Fruit fly (Drosophila melanogaster) whole organism, embryonic: Measurements from ENCODE around the gene SPH93.

Source experiments
- ATbp ChIP-seq: fragments of 200-800 bp; sonication (Bioruptor generic); optimal IDR thresholded peaks from 2 replicates; lab custom pipeline; 2017; ENCODE audit warnings: missing biosample characterization, mild to moderate bottlenecking, missing genetic modification characterization, missing genetic modification reagents
- B-H2 ChIP-seq: fragments of 200-800 bp; sonication (Bioruptor generic); optimal IDR thresholded peaks from 2 replicates; lab custom pipeline; 2018; ENCODE audit warnings: missing biosample characterization, mild to moderate bottlenecking, missing genetic modification characterization
- CG10274 ChIP-seq: fragments of 200-800 bp; sonication (Bioruptor generic); optimal IDR thresholded peaks from 3 replicates; lab custom pipeline; 2017; ENCODE audit warnings: missing biosample characterization, mild to moderate bottlenecking, missing genetic modification characterization
- CG10565 ChIP-seq: fragments of 200-800 bp; sonication (Bioruptor generic); optimal IDR thresholded peaks from 3 replicates; lab custom pipeline; 2016; ENCODE audit warnings: missing biosample characterization, mild to moderate bottlenecking, missing genetic modification characterization
- CG11456 ChIP-seq: fragments of 200-800 bp; sonication (Bioruptor generic); IDR thresholded peaks from 3 replicates; pipeline ENCODE4 v1.3.6; 2022; ENCODE audit warnings: missing biosample characterization, missing genetic modification characterization
- CG11560 ChIP-seq: fragments of 200-800 bp; sonication (Bioruptor generic); IDR thresholded peaks from 3 replicates; pipeline ENCODE4 v1.3.6; 2022; ENCODE audit warnings: missing biosample characterization, missing genetic modification characterization
- CG12219 ChIP-seq: fragments of 200-800 bp; sonication (Bioruptor generic); optimal IDR thresholded peaks from 3 replicates; lab custom pipeline; 2018; ENCODE audit warnings: missing biosample characterization, mild to moderate bottlenecking, missing genetic modification characterization
- CG17802 ChIP-seq: fragments of 200-800 bp; sonication (Bioruptor generic); optimal IDR thresholded peaks from 2 replicates; lab custom pipeline; 2018; ENCODE audit warnings: missing biosample characterization, mild to moderate bottlenecking, missing genetic modification characterization, moderate library complexity
- CG18599 ChIP-seq: fragments of 200-800 bp; sonication (Bioruptor generic); optimal IDR thresholded peaks from 3 replicates; lab custom pipeline; 2017; ENCODE audit warnings: missing biosample characterization, missing genetic modification characterization, mild to moderate bottlenecking, moderate library complexity, missing genetic modification reagents
- CG18764 ChIP-seq: fragments of 200-800 bp; sonication (Bioruptor generic); optimal IDR thresholded peaks from 3 replicates; lab custom pipeline; 2016; ENCODE audit warnings: missing biosample characterization, missing genetic modification characterization
- CG32772 ChIP-seq: fragments of 200-800 bp; sonication (Bioruptor generic); IDR thresholded peaks from 2 replicates; pipeline ENCODE4 v1.3.6; 2022; ENCODE audit warnings: missing biosample characterization, missing genetic modification characterization
- CG3281 ChIP-seq: fragments of 200-800 bp; sonication (Bioruptor generic); optimal IDR thresholded peaks from 3 replicates; lab custom pipeline; 2017; ENCODE audit warnings: missing biosample characterization, mild to moderate bottlenecking, missing genetic modification characterization
- CG6272 ChIP-seq: fragments of 200-800 bp; sonication (Bioruptor generic); IDR thresholded peaks from 2 replicates; pipeline ENCODE4 v1.3.6; 2022; ENCODE audit warnings: missing biosample characterization, missing genetic modification characterization
- CG6683 ChIP-seq: fragments of 200-800 bp; sonication (Bioruptor generic); optimal IDR thresholded peaks from 2 replicates; lab custom pipeline; 2017; ENCODE audit warnings: missing biosample characterization, mild to moderate bottlenecking, missing genetic modification characterization, missing genetic modification reagents
- CG8089 ChIP-seq: fragments of 200-800 bp; sonication (Bioruptor generic); optimal IDR thresholded peaks from 3 replicates; lab custom pipeline; 2016; ENCODE audit warnings: missing biosample characterization, missing genetic modification characterization
- CG9817 ChIP-seq: fragments of 200-800 bp; sonication (Bioruptor generic); optimal IDR thresholded peaks from 2 replicates; lab custom pipeline; 2018; ENCODE audit warnings: missing biosample characterization, mild to moderate bottlenecking, missing genetic modification characterization, moderate library complexity
- D19B ChIP-seq: fragments of 200-800 bp; sonication (Bioruptor generic); optimal IDR thresholded peaks from 2 replicates; lab custom pipeline; 2017; ENCODE audit warnings: missing biosample characterization, mild to moderate bottlenecking, missing genetic modification characterization
- Deaf1 ChIP-seq: fragments of 200-800 bp; optimal IDR thresholded peaks from 3 replicates; lab custom pipeline; 2019; ENCODE audit warnings: missing biosample characterization, mild to moderate bottlenecking, missing genetic modification characterization, moderate library complexity
- Dll ChIP-seq: fragments of 200-800 bp; sonication (Bioruptor generic); IDR thresholded peaks from 4 replicates; pipeline ENCODE4 v1.3.6; 2022; ENCODE audit warnings: missing biosample characterization, missing genetic modification characterization; ENCODE audit not compliant: partially characterized antibody
- E2f1 ChIP-seq: fragments of 200-800 bp; sonication (Bioruptor generic); IDR thresholded peaks from 2 replicates; pipeline ENCODE4 v1.3.6; 2022; ENCODE audit warnings: missing biosample characterization, missing genetic modification characterization
- Fer1 ChIP-seq: fragments of 200-800 bp; sonication (Bioruptor generic); optimal IDR thresholded peaks from 2 replicates; lab custom pipeline; 2017; ENCODE audit warnings: missing biosample characterization, mild to moderate bottlenecking, missing genetic modification characterization
- Hr51 ChIP-seq, 2 experiments: fragments of 200-800 bp; sonication (Bioruptor generic); optimal IDR thresholded peaks; 2 replicates in 1 of 2; 3 replicates in 1 of 2; lab custom pipeline; 2016 to 2018; ENCODE audit warnings: missing biosample characterization in 2 of 2, missing genetic modification characterization in 2 of 2, mild to moderate bottlenecking in 1 of 2, moderate library complexity in 1 of 2
- MBD-R2 ChIP-seq: fragments of 200-800 bp; sonication (Bioruptor generic); IDR thresholded peaks from 2 replicates; pipeline ENCODE4 v1.3.6; 2022; ENCODE audit warnings: missing biosample characterization, missing genetic modification characterization
- Six4 ChIP-seq: fragments of 200-800 bp; sonication (Bioruptor generic); optimal IDR thresholded peaks from 2 replicates; lab custom pipeline; 2016; ENCODE audit warnings: missing biosample characterization, missing genetic modification characterization
- Sox102F ChIP-seq: fragments of 200-800 bp; sonication (Bioruptor generic); optimal IDR thresholded peaks from 2 replicates; lab custom pipeline; 2018; ENCODE audit warnings: missing biosample characterization, mild to moderate bottlenecking, missing genetic modification characterization, moderate library complexity
- Vsx1 ChIP-seq: fragments of 200-800 bp; sonication (Bioruptor generic); optimal IDR thresholded peaks from 2 replicates; lab custom pipeline; 2017; ENCODE audit warnings: missing biosample characterization, mild to moderate bottlenecking, missing genetic modification characterization, missing genetic modification reagents
- al ChIP-seq: fragments of 200-800 bp; sonication (Bioruptor generic); IDR thresholded peaks from 2 replicates; pipeline ENCODE4 v1.3.6; 2022; ENCODE audit warnings: missing biosample characterization, missing genetic modification characterization
- amos ChIP-seq: fragments of 200-800 bp; sonication (Bioruptor generic); IDR thresholded peaks from 2 replicates; pipeline ENCODE4 v1.3.6; 2022; ENCODE audit warnings: missing biosample characterization, missing genetic modification characterization; ENCODE audit not compliant: partially characterized antibody
- ase ChIP-seq: fragments of 200-800 bp; sonication (Bioruptor generic); IDR thresholded peaks from 3 replicates; pipeline ENCODE4 v1.3.6; 2022; ENCODE audit warnings: missing biosample characterization, missing genetic modification characterization
- bbx ChIP-seq: fragments of 200-800 bp; sonication (Bioruptor generic); IDR thresholded peaks from 2 replicates; pipeline ENCODE4 v1.3.6; 2022; ENCODE audit warnings: missing biosample characterization, missing genetic modification characterization; ENCODE audit not compliant: partially characterized antibody
- bcd ChIP-seq: fragments of 200-800 bp; sonication (Bioruptor generic); optimal IDR thresholded peaks from 2 replicates; lab custom pipeline; 2017; ENCODE audit warnings: missing biosample characterization, mild to moderate bottlenecking, missing genetic modification characterization
- bowl ChIP-seq: fragments of 200-800 bp; sonication (Bioruptor generic); IDR thresholded peaks from 2 replicates; pipeline ENCODE4 v1.3.6; 2022; ENCODE audit warnings: missing biosample characterization, missing genetic modification characterization
- danr ChIP-seq: fragments of 200-800 bp; sonication (Bioruptor generic); IDR thresholded peaks from 2 replicates; pipeline ENCODE4 v1.3.6; 2022; ENCODE audit warnings: missing biosample characterization, missing genetic modification characterization
- fu2 ChIP-seq: fragments of 200-800 bp; sonication (Bioruptor generic); optimal IDR thresholded peaks from 2 replicates; lab custom pipeline; 2016; ENCODE audit warnings: missing biosample characterization, missing genetic modification characterization
- gce ChIP-seq: fragments of 200-800 bp; sonication (Bioruptor generic); IDR thresholded peaks from 3 replicates; pipeline ENCODE4 v1.3.6; 2022; ENCODE audit warnings: missing biosample characterization, missing genetic modification characterization
- mam ChIP-seq: fragments of 200-800 bp; sonication (Bioruptor generic); optimal IDR thresholded peaks from 3 replicates; lab custom pipeline; 2016; ENCODE audit warnings: missing biosample characterization, missing genetic modification characterization
- pum ChIP-seq: fragments of 200-800 bp; sonication (Bioruptor generic); optimal IDR thresholded peaks from 2 replicates; lab custom pipeline; 2016; ENCODE audit warnings: missing biosample characterization, missing genetic modification characterization
- ranshi ChIP-seq: fragments of 200-800 bp; sonication (Bioruptor generic); IDR thresholded peaks from 2 replicates; pipeline ENCODE4 v1.3.6; 2022; ENCODE audit warnings: missing biosample characterization, missing genetic modification characterization
- rib ChIP-seq: fragments of 200-800 bp; sonication (Bioruptor generic); IDR thresholded peaks from 2 replicates; pipeline ENCODE4 v1.3.6; 2022; ENCODE audit warnings: missing biosample characterization, missing genetic modification characterization
- sd ChIP-seq: fragments of 200-800 bp; sonication (Bioruptor generic); optimal IDR thresholded peaks from 3 replicates; lab custom pipeline; 2018; ENCODE audit warnings: missing biosample characterization, mild to moderate bottlenecking, missing genetic modification characterization, moderate library complexity
- sim ChIP-seq: fragments of 200-800 bp; sonication (Bioruptor generic); IDR thresholded peaks from 2 replicates; pipeline ENCODE4 v1.3.6; 2022; ENCODE audit warnings: missing biosample characterization, missing genetic modification characterization
- slou ChIP-seq: fragments of 200-800 bp; sonication (Bioruptor generic); optimal IDR thresholded peaks from 3 replicates; lab custom pipeline; 2016; ENCODE audit warnings: missing biosample characterization, missing genetic modification characterization
- sr ChIP-seq: fragments of 200-800 bp; sonication (Bioruptor generic); IDR thresholded peaks from 3 replicates; pipeline ENCODE4 v1.3.6; 2022; ENCODE audit warnings: missing biosample characterization, missing genetic modification characterization
- ssp ChIP-seq: fragments of 200-800 bp; sonication (Bioruptor generic); IDR thresholded peaks from 2 replicates; pipeline ENCODE4 v1.3.6; 2022; ENCODE audit warnings: missing biosample characterization, missing genetic modification characterization
- stc ChIP-seq: fragments of 200-800 bp; sonication (Bioruptor generic); IDR thresholded peaks from 2 replicates; pipeline ENCODE4 v1.3.6; 2022; ENCODE audit warnings: missing biosample characterization, missing genetic modification characterization
- tna ChIP-seq: fragments of 200-800 bp; sonication (Bioruptor generic); IDR thresholded peaks from 2 replicates; pipeline ENCODE4 v1.3.6; 2022; ENCODE audit warnings: missing biosample characterization, missing genetic modification characterization; ENCODE audit not compliant: partially characterized antibody
- ttk ChIP-seq: fragments of 200-800 bp; sonication (Bioruptor generic); IDR thresholded peaks from 2 replicates; pipeline ENCODE4 v2.1.2; 2022; ENCODE audit warnings: missing biosample characterization, missing genetic modification characterization
- vnd ChIP-seq: fragments of 200-800 bp; sonication (Bioruptor generic); IDR thresholded peaks from 3 replicates; pipeline ENCODE4 v1.3.6; 2022; ENCODE audit warnings: missing biosample characterization, missing genetic modification characterization; ENCODE audit not compliant: partially characterized antibody
- wek ChIP-seq: fragments of 200-800 bp; sonication (Bioruptor generic); optimal IDR thresholded peaks from 3 replicates; lab custom pipeline; 2018; ENCODE audit warnings: missing biosample characterization, mild to moderate bottlenecking, missing genetic modification characterization, moderate library complexity

SPH93 gene

DNA sequence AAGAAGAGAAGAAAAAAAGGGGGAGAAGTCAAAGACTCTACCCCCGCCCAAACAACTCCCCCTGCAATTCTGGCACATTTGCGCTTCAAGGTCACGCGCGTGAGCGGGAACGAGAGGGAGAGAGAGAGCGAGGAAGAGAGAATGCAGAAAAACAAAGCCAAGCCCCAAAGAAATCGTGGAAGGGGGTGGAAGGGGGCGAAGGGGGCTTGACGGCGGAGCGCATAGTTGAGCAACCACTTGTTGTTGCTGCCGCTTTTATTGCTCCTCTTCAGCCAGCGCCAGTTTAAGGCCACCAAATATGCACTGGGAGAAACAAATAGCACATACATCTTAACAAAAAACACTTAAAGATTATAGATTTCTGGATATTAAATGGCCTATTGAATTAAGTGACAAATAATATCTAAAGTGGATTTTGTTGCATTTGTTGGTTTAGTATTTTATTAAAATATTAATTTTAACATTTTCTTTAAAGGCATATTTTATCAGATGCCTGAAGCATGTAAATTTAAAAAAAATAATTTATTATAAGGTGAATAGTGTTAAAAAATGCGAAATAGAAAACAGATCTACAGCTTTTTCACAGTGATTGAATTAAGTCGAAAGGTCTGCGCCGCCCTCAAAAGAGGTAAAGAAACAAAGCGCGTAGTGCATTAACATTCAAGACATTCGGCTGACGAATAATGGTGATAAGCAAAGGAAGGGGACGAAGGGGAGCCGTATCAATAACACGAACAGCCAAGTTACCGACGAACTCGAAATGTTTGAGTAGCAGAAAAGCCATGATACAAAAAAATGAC, 25.7 kb downstream of the SPH93 start (continued):
- TF ChIP-seq CG10274 (GFP tag; lab: Kevin White, UChicago): peak; percentile 83
- TF ChIP-seq bbx (GFP tag; lab: Robert Waterston, UW): no peak
- TF ChIP-seq ATbp (GFP tag; lab: Kevin White, UChicago): peak; percentile 94
- TF ChIP-seq sim: no peak
- TF ChIP-seq sr (GFP tag; lab: Robert Waterston, UW): no peak; the same call in 2 of the 3 replicates
- TF ChIP-seq fu2 (GFP tag; lab: Kevin White, UChicago): peak; percentile 38
- peak; percentile 99 for TF ChIP-seq Sox102F (GFP tag; lab: Kevin White, UChicago)
- TF ChIP-seq tna (GFP tag; lab: Robert Waterston, UW): no peak
- peak; percentile 65 for TF ChIP-seq al (GFP tag; lab: Robert Waterston, UW)
- peak; percentile 81; the same call in 2 of the 3 replicates for TF ChIP-seq gce (GFP tag; lab: Robert Waterston, UW)
- peak; percentile 97 for TF ChIP-seq Fer1 (GFP tag; lab: Kevin White, UChicago)
- TF ChIP-seq CG12219 (GFP tag; lab: Kevin White, UChicago): peak; percentile 89
- peak; percentile 85 for TF ChIP-seq CG9817 (tag; lab: Kevin White, UChicago)
- peak; percentile 93 for TF ChIP-seq CG32772 (GFP tag; lab: Robert Waterston, UW)
- TF ChIP-seq bowl (GFP tag; lab: Robert Waterston, UW): peak; percentile 66; the same call in 1 of the 2 replicates
- peak; percentile 93 for TF ChIP-seq danr (GFP tag; lab: Robert Waterston, UW)
- TF ChIP-seq Vsx1: peak; percentile 93
- peak; percentile 80 for TF ChIP-seq CG17802 (tag; lab: Kevin White, UChicago)
- TF ChIP-seq sd: peak; percentile 52
- peak; percentile 92 for TF ChIP-seq ranshi (GFP tag; lab: Robert Waterston, UW)
- TF ChIP-seq ttk (GFP tag; lab: Robert Waterston, UW): peak; percentile 95
- TF ChIP-seq Deaf1 (tag; lab: Kevin White, UChicago): peak; percentile 89
- TF ChIP-seq E2f1 (GFP tag; lab: Robert Waterston, UW): peak; percentile 94
- peak; percentile 5 to 97 for TF ChIP-seq Hr51 (GFP tag; optimal IDR thresholded peaks at IDR 0.05; lab: Kevin White, UChicago)
- TF ChIP-seq MBD-R2: peak; percentile 39; the same call in 1 of the 2 replicates
- TF ChIP-seq D19B: peak; percentile 84
- TF ChIP-seq CG18764 (GFP tag; lab: Kevin White, UChicago): peak; percentile 89
- no peak for TF ChIP-seq vnd
- TF ChIP-seq mam (GFP tag; lab: Kevin White, UChicago): peak; percentile 56
- TF ChIP-seq CG18599 (GFP tag; lab: Kevin White, UChicago): peak; percentile 95
- TF ChIP-seq ase (GFP tag; lab: Robert Waterston, UW): peak; percentile 93
- TF ChIP-seq wek: no peak
- no peak for TF ChIP-seq B-H2
- peak; percentile 50 for TF ChIP-seq CG8089 (GFP tag; lab: Kevin White, UChicago)
- TF ChIP-seq CG6683 (GFP tag; lab: Kevin White, UChicago): peak; percentile 93
- TF ChIP-seq CG6272 (GFP tag; lab: Robert Waterston, UW): peak; percentile 90
- no peak for TF ChIP-seq amos (GFP tag; lab: Robert Waterston, UW)
- TF ChIP-seq CG11456: no peak
- TF ChIP-seq slou (GFP tag; lab: Kevin White, UChicago): peak; percentile 54
- peak; percentile 96 for TF ChIP-seq stc (GFP tag; lab: Robert Waterston, UW)
- peak; percentile 64 for TF ChIP-seq ssp (GFP tag; lab: Robert Waterston, UW)
- TF ChIP-seq CG11560 (tag; lab: Robert Waterston, UW): peak; percentile 78; the same call in 2 of the 3 replicates
- peak; percentile 94 for TF ChIP-seq Six4 (GFP tag; lab: Kevin White, UChicago)
- peak; percentile 52 for TF ChIP-seq pum (GFP tag; lab: Kevin White, UChicago)
- peak; percentile 94 for TF ChIP-seq CG3281
- no peak for TF ChIP-seq CG10565 (GFP tag; lab: Kevin White, UChicago)
- TF ChIP-seq rib (GFP tag; lab: Robert Waterston, UW): peak; percentile 72; the same call in 1 of the 2 replicates
- no peak for TF ChIP-seq Dll (GFP tag; lab: Robert Waterston, UW)
- TF ChIP-seq bcd (GFP tag; lab: Kevin White, UChicago): peak; percentile 94
